1 fruit fly cellular context compared by ENCODE assay signal in genomic region chr3R:5073809-5074208, dm6.
TF ChIP-seq lines count a peak whose summit lies in the region.

No protein-coding gene starts in this region.

TF ChIP-seq in whole organism, embryonic, 481 proteins besides CTCF, POLR2A, EP300 and RAD21 (continued from another document):
- TF ChIP-seq Hsf (GFP tag; optimal IDR thresholded peaks at IDR 0.05; lab: Kevin White, UChicago) (no peak), CG10654 (GFP tag; optimal IDR thresholded peaks at IDR 0.05; lab: Kevin White, UChicago) (no peak), zf30C (GFP tag; optimal IDR thresholded peaks at IDR 0.05; lab: Kevin White, UChicago) (no peak), CG9876 (GFP tag; optimal IDR thresholded peaks at IDR 0.05; lab: Kevin White, UChicago) (no peak), vvl (GFP tag; IDR thresholded peaks at IDR 0.05; lab: Robert Waterston, UW) (peak; percentile 29; the same call in 1 of the 2 replicates), h (optimal IDR thresholded peaks at IDR 0.05; lab: Kevin White, UChicago) (no peak), CG4328 (GFP tag; optimal IDR thresholded peaks at IDR 0.05; lab: Kevin White, UChicago) (no peak), run (tag; optimal IDR thresholded peaks at IDR 0.05; lab: Kevin White, UChicago) (no peak), psq (GFP tag; optimal IDR thresholded peaks at IDR 0.05; lab: Kevin White, UChicago) (no peak), cwo (GFP tag; optimal IDR thresholded peaks at IDR 0.05; lab: Kevin White, UChicago) (peak; percentile 93), Ada2b (GFP tag; IDR thresholded peaks at IDR 0.05; lab: Robert Waterston, UW) (no peak), pita (GFP tag; optimal IDR thresholded peaks at IDR 0.05; lab: Kevin White, UChicago) (no peak), insv (GFP tag; optimal IDR thresholded peaks at IDR 0.05; lab: Kevin White, UChicago) (no peak), lola (GFP tag; optimal IDR thresholded peaks at IDR 0.05; lab: Kevin White, UChicago) (no peak), chm (GFP tag; IDR thresholded peaks at IDR 0.05; lab: Robert Waterston, UW) (no peak; the same call in 1 of the 2 replicates), CG2712 (tag; optimal IDR thresholded peaks at IDR 0.05; lab: Kevin White, UChicago) (no peak), Ptx1 (GFP tag; IDR thresholded peaks at IDR 0.05; lab: Robert Waterston, UW) (no peak), Med (GFP tag; lab: Kevin White, UChicago) (peak; percentile 56), Nf-YC (tag; optimal IDR thresholded peaks at IDR 0.05; lab: Kevin White, UChicago) (no peak), gfzf (GFP tag; optimal IDR thresholded peaks at IDR 0.05; lab: Kevin White, UChicago) (no peak), Scr (GFP tag; IDR thresholded peaks at IDR 0.05; lab: Robert Waterston, UW; ENCODE audit: partially characterized antibody) (no peak), cas (GFP tag; IDR thresholded peaks at IDR 0.05; lab: Robert Waterston, UW) (no peak), CG6683 (GFP tag; optimal IDR thresholded peaks at IDR 0.05; lab: Kevin White, UChicago) (no peak), wdn (GFP tag; IDR thresholded peaks at IDR 0.05; lab: Robert Waterston, UW) (no peak), Oli (tag; optimal IDR thresholded peaks at IDR 0.05; lab: Kevin White, UChicago) (no peak), aop (GFP tag; IDR thresholded peaks at IDR 0.05; lab: Robert Waterston, UW) (no peak), CG15011 (GFP tag; optimal IDR thresholded peaks at IDR 0.05; lab: Kevin White, UChicago) (no peak), sr (GFP tag; IDR thresholded peaks at IDR 0.05; lab: Robert Waterston, UW) (no peak), ranshi (GFP tag; IDR thresholded peaks at IDR 0.05; lab: Robert Waterston, UW) (no peak), Optix (GFP tag; IDR thresholded peaks at IDR 0.05; lab: Robert Waterston, UW) (no peak), pfk (GFP tag; optimal IDR thresholded peaks at IDR 0.05; lab: Kevin White, UChicago) (no peak), Dip2 (GFP tag; IDR thresholded peaks at IDR 0.05; lab: Robert Waterston, UW) (no peak), tap (tag; optimal IDR thresholded peaks at IDR 0.05; lab: Kevin White, UChicago) (no peak), CG6689 (GFP tag; IDR thresholded peaks at IDR 0.05; lab: Robert Waterston, UW) (no peak), CG10543 (GFP tag; optimal IDR thresholded peaks at IDR 0.05; lab: Kevin White, UChicago) (no peak), btn (GFP tag; optimal IDR thresholded peaks at IDR 0.05; lab: Kevin White, UChicago) (no peak), sima (GFP tag; optimal IDR thresholded peaks at IDR 0.05; lab: Kevin White, UChicago) (no peak), Spps (tag; optimal IDR thresholded peaks at IDR 0.05; lab: Kevin White, UChicago) (no peak), CG18011 (GFP tag; optimal IDR thresholded peaks at IDR 0.05; lab: Kevin White, UChicago) (no peak), CG13775 (GFP tag; optimal IDR thresholded peaks at IDR 0.05; lab: Kevin White, UChicago) (no peak), lbe (GFP tag; optimal IDR thresholded peaks at IDR 0.05; lab: Kevin White, UChicago) (no peak), mirr (GFP tag; optimal IDR thresholded peaks at IDR 0.05; lab: Kevin White, UChicago) (peak; percentile 27), CG34376 (GFP tag; optimal IDR thresholded peaks at IDR 0.05; lab: Kevin White, UChicago) (no peak), schlank (tag; optimal IDR thresholded peaks at IDR 0.05; lab: Kevin White, UChicago) (no peak), Rfx (GFP tag; IDR thresholded peaks at IDR 0.05; lab: Robert Waterston, UW) (no peak), CG13287 (GFP tag; IDR thresholded peaks at IDR 0.05; lab: Robert Waterston, UW; ENCODE audit: partially characterized antibody) (no peak), CG31388 (GFP tag; optimal IDR thresholded peaks at IDR 0.05; lab: Kevin White, UChicago) (no peak), ci (GFP tag; IDR thresholded peaks at IDR 0.05; lab: Robert Waterston, UW) (0 out of 3 replicates have a peak, but pooled peaks have one; percentile 50), Lpt (GFP tag; optimal IDR thresholded peaks at IDR 0.05; lab: Kevin White, UChicago) (no peak), Hey (tag; optimal IDR thresholded peaks at IDR 0.05; lab: Kevin White, UChicago) (no peak), nerfin-2 (GFP tag; IDR thresholded peaks at IDR 0.05; lab: Robert Waterston, UW; ENCODE audit: partially characterized antibody) (no peak), CG14050 (GFP tag; IDR thresholded peaks at IDR 0.05; lab: Robert Waterston, UW) (no peak), CG15479 (GFP tag; optimal IDR thresholded peaks at IDR 0.05; lab: Kevin White, UChicago) (peak; percentile 89), Dll (GFP tag; IDR thresholded peaks at IDR 0.05; lab: Robert Waterston, UW; ENCODE audit: partially characterized antibody) (no peak), exex (tag; optimal IDR thresholded peaks at IDR 0.05; lab: Kevin White, UChicago) (peak; percentile 58), al (GFP tag; IDR thresholded peaks at IDR 0.05; lab: Robert Waterston, UW) (no peak), usp (GFP tag; optimal IDR thresholded peaks at IDR 0.05; lab: Kevin White, UChicago) (no peak), Dbx (GFP tag; IDR thresholded peaks at IDR 0.05; lab: Robert Waterston, UW) (no peak), scrt (GFP tag; optimal IDR thresholded peaks at IDR 0.05; lab: Kevin White, UChicago) (no peak), tio (GFP tag; optimal IDR thresholded peaks at IDR 0.05; lab: Kevin White, UChicago) (no peak), ato (GFP tag; IDR thresholded peaks at IDR 0.05; lab: Robert Waterston, UW; ENCODE audit: partially characterized antibody) (no peak), CG9817 (tag; optimal IDR thresholded peaks at IDR 0.05; lab: Kevin White, UChicago) (no peak), CG7839 (tag; optimal IDR thresholded peaks at IDR 0.05; lab: Kevin White, UChicago) (peak; percentile 12)
